Fruit fly (Drosophila melanogaster) whole organism, embryonic: Measurements from ENCODE around the gene Plap.
A peak's percentile ranks its signal among the peaks of the same experiment; 100 is the strongest.

Experiments used
- Antp ChIP-seq: fragments of 200-800 bp; sonication (Bioruptor generic); optimal IDR thresholded peaks from 3 replicates; lab custom pipeline; 2016; ENCODE audit warnings: missing biosample characterization, missing genetic modification characterization
- Asciz ChIP-seq: fragments of 200-800 bp; sonication (Bioruptor generic); optimal IDR thresholded peaks from 2 replicates; lab custom pipeline; 2017; ENCODE audit warnings: missing biosample characterization, mild to moderate bottlenecking, missing genetic modification characterization, missing genetic modification reagents
- Blimp-1 ChIP-seq: fragments of 200-800 bp; sonication (Bioruptor generic); optimal IDR thresholded peaks from 3 replicates; lab custom pipeline; 2018; ENCODE audit warnings: missing biosample characterization, missing genetic modification characterization, mild to moderate bottlenecking, moderate library complexity, missing genetic modification reagents
- CG11504 ChIP-seq: fragments of 200-800 bp; sonication (Bioruptor generic); optimal IDR thresholded peaks from 3 replicates; lab custom pipeline; 2019; ENCODE audit warnings: missing biosample characterization, mild to moderate bottlenecking, missing genetic modification characterization, moderate library complexity
- CG13424 ChIP-seq: fragments of 200-800 bp; sonication (Bioruptor generic); optimal IDR thresholded peaks from 2 replicates; lab custom pipeline; 2019; ENCODE audit warnings: missing biosample characterization, mild to moderate bottlenecking, missing genetic modification characterization, moderate library complexity
- CG13624 ChIP-seq: fragments of 200-800 bp; sonication (Bioruptor generic); optimal IDR thresholded peaks from 2 replicates; lab custom pipeline; 2016; ENCODE audit warnings: missing biosample characterization, missing genetic modification characterization
- CG15073 ChIP-seq: fragments of 200-800 bp; sonication (Bioruptor generic); optimal IDR thresholded peaks from 2 replicates; lab custom pipeline; 2016; ENCODE audit warnings: missing biosample characterization, missing genetic modification characterization
- CG17359 ChIP-seq: fragments of 200-800 bp; sonication (Bioruptor generic); optimal IDR thresholded peaks from 3 replicates; lab custom pipeline; 2018; ENCODE audit warnings: missing biosample characterization, mild to moderate bottlenecking, missing genetic modification characterization, moderate library complexity
- CG18599 ChIP-seq: fragments of 200-800 bp; sonication (Bioruptor generic); optimal IDR thresholded peaks from 3 replicates; lab custom pipeline; 2017; ENCODE audit warnings: missing biosample characterization, missing genetic modification characterization, mild to moderate bottlenecking, moderate library complexity, missing genetic modification reagents
- CG2712 ChIP-seq: fragments of 200-800 bp; optimal IDR thresholded peaks from 3 replicates; lab custom pipeline; 2019; ENCODE audit warnings: missing biosample characterization, mild to moderate bottlenecking, missing genetic modification characterization, moderate library complexity
- CG4282 ChIP-seq: fragments of 200-800 bp; sonication (Bioruptor generic); optimal IDR thresholded peaks from 2 replicates; lab custom pipeline; 2016; ENCODE audit warnings: missing biosample characterization, missing genetic modification characterization
- CG4424 ChIP-seq: fragments of 200-800 bp; sonication (Bioruptor generic); optimal IDR thresholded peaks from 3 replicates; lab custom pipeline; 2016; ENCODE audit warnings: missing biosample characterization, missing genetic modification characterization
- CG5953 ChIP-seq: fragments of 200-800 bp; sonication (Bioruptor generic); IDR thresholded peaks from 2 replicates; pipeline ENCODE4 v1.3.6; 2022; ENCODE audit warnings: missing biosample characterization, missing genetic modification characterization
- CG7839 ChIP-seq: fragments of 200-800 bp; sonication (Bioruptor generic); optimal IDR thresholded peaks from 3 replicates; lab custom pipeline; 2018; ENCODE audit warnings: missing biosample characterization, mild to moderate bottlenecking, missing genetic modification characterization, moderate library complexity
- CG7963 ChIP-seq: fragments of 200-800 bp; sonication (Bioruptor generic); IDR thresholded peaks from 3 replicates; pipeline ENCODE4 v1.3.6; 2022; ENCODE audit warnings: missing biosample characterization, missing genetic modification characterization; ENCODE audit not compliant: partially characterized antibody
- CG8388 ChIP-seq: fragments of 200-800 bp; sonication (Bioruptor generic); optimal IDR thresholded peaks from 2 replicates; lab custom pipeline; 2019; ENCODE audit warnings: missing biosample characterization, mild to moderate bottlenecking, missing genetic modification characterization, moderate library complexity
- Dp ChIP-seq: fragments of 200-800 bp; sonication (Bioruptor generic); optimal IDR thresholded peaks from 2 replicates; lab custom pipeline; 2018; ENCODE audit warnings: missing biosample characterization, mild to moderate bottlenecking, missing genetic modification characterization, moderate library complexity
- E2f2 ChIP-seq: fragments of 200-800 bp; sonication (Bioruptor generic); IDR thresholded peaks from 2 replicates; pipeline ENCODE4 v1.3.6; 2022; ENCODE audit warnings: missing biosample characterization, missing genetic modification characterization
- Fer1 ChIP-seq: fragments of 200-800 bp; sonication (Bioruptor generic); optimal IDR thresholded peaks from 2 replicates; lab custom pipeline; 2017; ENCODE audit warnings: missing biosample characterization, mild to moderate bottlenecking, missing genetic modification characterization
- H2.0 ChIP-seq: fragments of 200-800 bp; sonication (Bioruptor generic); IDR thresholded peaks from 2 replicates; pipeline ENCODE4 v1.3.6; 2022; ENCODE audit warnings: missing biosample characterization, missing genetic modification characterization
- Hr3 ChIP-seq: fragments of 200-800 bp; sonication (Bioruptor generic); optimal IDR thresholded peaks from 3 replicates; lab custom pipeline; 2016; ENCODE audit warnings: missing biosample characterization, missing genetic modification characterization
- Hr51 ChIP-seq, 2 experiments: fragments of 200-800 bp; sonication (Bioruptor generic); optimal IDR thresholded peaks; 2 replicates in 1 of 2; 3 replicates in 1 of 2; lab custom pipeline; 2016 to 2018; ENCODE audit warnings: missing biosample characterization in 2 of 2, missing genetic modification characterization in 2 of 2, mild to moderate bottlenecking in 1 of 2, moderate library complexity in 1 of 2
- Med ChIP-seq: fragments of 200-800 bp; sonication (Bioruptor generic); peaks from one replicate; lab custom pipeline; 2016; ENCODE audit warnings: missing biosample characterization, missing genetic modification characterization, mild to moderate bottlenecking, inconsistent platforms, moderate library complexity
- NK7.1 ChIP-seq: fragments of 200-800 bp; sonication (Bioruptor generic); optimal IDR thresholded peaks from 3 replicates; lab custom pipeline; 2016; ENCODE audit warnings: missing biosample characterization, missing genetic modification characterization
- Nf-YC ChIP-seq: fragments of 200-800 bp; optimal IDR thresholded peaks from 3 replicates; lab custom pipeline; 2019; ENCODE audit warnings: missing biosample characterization, mild to moderate bottlenecking, missing genetic modification characterization, moderate library complexity
- Opbp ChIP-seq: fragments of 200-800 bp; sonication (Bioruptor generic); IDR thresholded peaks from 3 replicates; pipeline ENCODE4 v1.3.6; 2022; ENCODE audit warnings: missing biosample characterization, missing genetic modification characterization; ENCODE audit not compliant: partially characterized antibody
- PHDP ChIP-seq: fragments of 200-800 bp; sonication (Bioruptor generic); optimal IDR thresholded peaks from 3 replicates; lab custom pipeline; 2018; ENCODE audit warnings: missing biosample characterization, mild to moderate bottlenecking, missing genetic modification characterization, moderate library complexity
- Pdp1 ChIP-seq, 2 experiments: fragments of 200-800 bp; sonication (Bioruptor generic); optimal IDR thresholded peaks; 3 replicates each; lab custom pipeline; 2016; ENCODE audit warnings: missing biosample characterization in 2 of 2, missing genetic modification characterization in 2 of 2, mild to moderate bottlenecking in 1 of 2, moderate library complexity in 1 of 2
- Sox102F ChIP-seq: fragments of 200-800 bp; sonication (Bioruptor generic); optimal IDR thresholded peaks from 2 replicates; lab custom pipeline; 2018; ENCODE audit warnings: missing biosample characterization, mild to moderate bottlenecking, missing genetic modification characterization, moderate library complexity
- Xbp1 ChIP-seq: fragments of 200-800 bp; sonication (Bioruptor generic); optimal IDR thresholded peaks from 3 replicates; lab custom pipeline; 2016; ENCODE audit warnings: missing biosample characterization, mild to moderate bottlenecking, missing genetic modification characterization
- Xrp1 ChIP-seq: fragments of 200-800 bp; sonication (Bioruptor generic); IDR thresholded peaks from 2 replicates; pipeline ENCODE4 v1.3.6; 2022; ENCODE audit warnings: missing biosample characterization, missing genetic modification characterization
- ara ChIP-seq: fragments of 200-800 bp; sonication (Bioruptor generic); IDR thresholded peaks from 2 replicates; pipeline ENCODE4 v1.3.6; 2022; ENCODE audit warnings: missing biosample characterization, missing genetic modification characterization
- bsh ChIP-seq, 2 experiments: fragments of 200-800 bp; sonication (Bioruptor generic); optimal IDR thresholded peaks; 2 replicates each; lab custom pipeline; 2017 to 2018; ENCODE audit warnings: mild to moderate bottlenecking in 2 of 2, missing biosample characterization in 2 of 2, missing genetic modification characterization in 2 of 2, moderate library complexity in 1 of 2
- ci ChIP-seq: fragments of 200-800 bp; sonication (Bioruptor generic); IDR thresholded peaks from 3 replicates; pipeline ENCODE4 v1.3.6; 2022; ENCODE audit warnings: missing biosample characterization, missing genetic modification characterization
- dmrt99B ChIP-seq: fragments of 200-800 bp; sonication (Bioruptor generic); optimal IDR thresholded peaks from 2 replicates; lab custom pipeline; 2018; ENCODE audit warnings: missing biosample characterization, mild to moderate bottlenecking, missing genetic modification characterization, moderate library complexity
- esg ChIP-seq: fragments of 200-800 bp; sonication (Bioruptor generic); conservative IDR thresholded peaks from 2 replicates; pipeline ENCODE4 v1.3.6; 2022; ENCODE audit warnings: missing biosample characterization, missing genetic modification characterization
- eve ChIP-seq, 2 experiments: fragments of >200 bp; optimal IDR thresholded peaks; 2 replicates each; lab custom pipeline; 2017; ENCODE audit warnings: missing biosample characterization in 2 of 2, missing genetic modification characterization in 2 of 2
- gem ChIP-seq: fragments of 200-800 bp; sonication (Bioruptor generic); optimal IDR thresholded peaks from 2 replicates; lab custom pipeline; 2019; ENCODE audit warnings: missing biosample characterization, mild to moderate bottlenecking, missing genetic modification characterization, moderate library complexity
- grau ChIP-seq: fragments of 200-800 bp; optimal IDR thresholded peaks from 3 replicates; lab custom pipeline; 2019; ENCODE audit warnings: missing biosample characterization, mild to moderate bottlenecking, missing genetic modification characterization, moderate library complexity
- ind ChIP-seq: fragments of 200-800 bp; sonication (Bioruptor generic); optimal IDR thresholded peaks from 3 replicates; lab custom pipeline; 2016; ENCODE audit warnings: missing biosample characterization, missing genetic modification characterization
- ken ChIP-seq: fragments of 200-800 bp; sonication (Bioruptor generic); IDR thresholded peaks from 3 replicates; pipeline ENCODE4 v1.3.6; 2022; ENCODE audit warnings: missing biosample characterization, missing genetic modification characterization
- lbe ChIP-seq: fragments of 200-800 bp; sonication (Bioruptor generic); optimal IDR thresholded peaks from 2 replicates; lab custom pipeline; 2016; ENCODE audit warnings: missing biosample characterization, mild to moderate bottlenecking, missing genetic modification characterization
- phol ChIP-seq: fragments of 200-800 bp; sonication (Bioruptor generic); optimal IDR thresholded peaks from 3 replicates; lab custom pipeline; 2018; ENCODE audit warnings: missing biosample characterization, mild to moderate bottlenecking, missing genetic modification characterization, moderate library complexity
- prd ChIP-seq, 3 experiments: fragments of >200 bp in 2 of 3; fragments of 200-800 bp in 1 of 3; sonication (Bioruptor generic) in 1 of 3; optimal IDR thresholded peaks in 2 of 3; IDR thresholded peaks in 1 of 3; 2 replicates in 2 of 3; 3 replicates in 1 of 3; pipeline versions ENCODE4 v1.3.6 to Lab custom; 2017 to 2022; ENCODE audit warnings: missing biosample characterization in 1 of 3, missing genetic modification characterization in 1 of 3
- ranshi ChIP-seq: fragments of 200-800 bp; sonication (Bioruptor generic); IDR thresholded peaks from 2 replicates; pipeline ENCODE4 v1.3.6; 2022; ENCODE audit warnings: missing biosample characterization, missing genetic modification characterization
- rib ChIP-seq: fragments of 200-800 bp; sonication (Bioruptor generic); IDR thresholded peaks from 2 replicates; pipeline ENCODE4 v1.3.6; 2022; ENCODE audit warnings: missing biosample characterization, missing genetic modification characterization
- toy ChIP-seq: fragments of 200-800 bp; sonication (Bioruptor generic); IDR thresholded peaks from 2 replicates; pipeline ENCODE4 v1.3.6; 2022; ENCODE audit warnings: missing biosample characterization, missing genetic modification characterization
- unpg ChIP-seq: fragments of 200-800 bp; sonication (Bioruptor generic); optimal IDR thresholded peaks from 3 replicates; lab custom pipeline; 2018; ENCODE audit warnings: missing biosample characterization, mild to moderate bottlenecking, missing genetic modification characterization, moderate library complexity

The Plap gene

dm6 chr2L:1213587-1213986 is 43.4 kb upstream of the Plap start:
- TF ChIP-seq CG4424 (GFP tag; lab: Kevin White, UChicago), result peak; percentile 16
- peak; percentile 7 for TF ChIP-seq CG8388 (GFP tag; lab: Kevin White, UChicago)
- peak; percentile 48 for TF ChIP-seq gem (tag; lab: Kevin White, UChicago)
- TF ChIP-seq CG15073 (GFP tag; lab: Kevin White, UChicago), result no peak
- no peak for TF ChIP-seq lbe
- peak; percentile 24 for TF ChIP-seq Antp (GFP tag; lab: Kevin White, UChicago)
- TF ChIP-seq CG11504 (tag; lab: Kevin White, UChicago), result peak; percentile 55
- TF ChIP-seq Hr3 (GFP tag; lab: Kevin White, UChicago), result peak; percentile 5
- peak; percentile 15 for TF ChIP-seq Nf-YC (tag; lab: Kevin White, UChicago)
- TF ChIP-seq E2f2 (GFP tag; lab: Robert Waterston, UW), result 0 out of 2 replicates have a peak, but pooled peaks have one; percentile 8
- peak; percentile 41 for TF ChIP-seq Fer1 (GFP tag; lab: Kevin White, UChicago)
- TF ChIP-seq Sox102F (GFP tag; lab: Kevin White, UChicago), result peak; percentile 52
- no peak for TF ChIP-seq NK7.1 (GFP tag; lab: Kevin White, UChicago)
- TF ChIP-seq CG18599 (GFP tag; lab: Kevin White, UChicago), result peak; percentile 33
- TF ChIP-seq toy (GFP tag; lab: Robert Waterston, UW), result no peak
- peak; percentile 38 for TF ChIP-seq CG17359 (tag; lab: Kevin White, UChicago)
- no peak for TF ChIP-seq CG7963 (GFP tag; lab: Robert Waterston, UW)
- TF ChIP-seq ranshi (GFP tag; lab: Robert Waterston, UW), result 0 out of 2 replicates have a peak, but pooled peaks have one; percentile 10
- TF ChIP-seq Dp (GFP tag; lab: Kevin White, UChicago), result no peak
- TF ChIP-seq H2.0 (GFP tag; lab: Robert Waterston, UW), result 0 out of 2 replicates have a peak, but pooled peaks have one; percentile 17
- peak; percentile 30; the same call in 1 of the 3 replicates for TF ChIP-seq ken (GFP tag; lab: Robert Waterston, UW)
- TF ChIP-seq CG7839 (tag; lab: Kevin White, UChicago), result peak; percentile 30
- TF ChIP-seq bsh (GFP tag; optimal IDR thresholded peaks at IDR 0.05; lab: Kevin White, UChicago), result peak in 1 of 2 experiments; percentile 46
- TF ChIP-seq Xbp1, result peak; percentile 40
- peak; percentile 5 for TF ChIP-seq Asciz (GFP tag; lab: Kevin White, UChicago)
- TF ChIP-seq CG13624, result no peak
- TF ChIP-seq Hr51 (GFP tag; optimal IDR thresholded peaks at IDR 0.05; lab: Kevin White, UChicago), result peak in 1 of 2 experiments; percentile 12
- peak; percentile 24 for TF ChIP-seq CG13424
- 0 out of 2 replicates have a peak, but pooled peaks have one; percentile 15 for TF ChIP-seq Xrp1 (GFP tag; lab: Robert Waterston, UW)
- peak; percentile 19 for TF ChIP-seq PHDP (tag; lab: Kevin White, UChicago)
- TF ChIP-seq esg (GFP tag; lab: Robert Waterston, UW), result 0 out of 2 replicates have a peak, but pooled peaks have one; percentile 23
- TF ChIP-seq Pdp1 (GFP tag; optimal IDR thresholded peaks at IDR 0.05; lab: Kevin White, UChicago), result peak in 1 of 2 experiments; percentile 11
- no peak for TF ChIP-seq CG5953 (GFP tag; lab: Robert Waterston, UW)
- TF ChIP-seq phol (tag; lab: Kevin White, UChicago), result peak; percentile 27
- TF ChIP-seq CG2712 (tag; lab: Kevin White, UChicago), result peak; percentile 30
- 0 out of 3 replicates have a peak, but pooled peaks have one; percentile 45 for TF ChIP-seq ci (GFP tag; lab: Robert Waterston, UW)
- no peak for TF ChIP-seq Opbp
- peak; percentile 30; the same call in 1 of the 2 replicates for TF ChIP-seq ara (GFP tag; lab: Robert Waterston, UW)
- TF ChIP-seq unpg (GFP tag; lab: Kevin White, UChicago), result peak; percentile 13
- peak; percentile 70 for TF ChIP-seq Med (GFP tag; lab: Kevin White, UChicago)
- peak; percentile 33 for TF ChIP-seq ind (GFP tag; lab: Kevin White, UChicago)
- TF ChIP-seq prd (optimal IDR thresholded peaks at IDR 0.05; lab: Kevin White, UChicago), result no peak
- 0 out of 3 replicates have a peak, but pooled peaks have one; percentile 38 for TF ChIP-seq prd (GFP tag; IDR thresholded peaks at IDR 0.05; lab: Robert Waterston, UW)
- TF ChIP-seq eve (GFP tag; optimal IDR thresholded peaks at IDR 0.05; lab: Kevin White, UChicago), result peak in 1 of 2 experiments; percentile 56
- TF ChIP-seq CG4282, result no peak
- TF ChIP-seq rib, result no peak
- TF ChIP-seq Blimp-1, result peak; percentile 30
- peak; percentile 16 for TF ChIP-seq grau (tag; lab: Kevin White, UChicago)
- peak; percentile 54 for TF ChIP-seq dmrt99B (tag; lab: Kevin White, UChicago)
